Worm (Caenorhabditis elegans): ENCODE measurements around the gene rab-37.
A peak's percentile ranks its signal among the peaks of the same experiment; 100 is the strongest.
"Not testable (repeated sequence)": the region's sequence is repeated elsewhere in the genome, so short reads cannot be mapped to it uniquely, and the experiment has no call there.

Gene rab-37

DNA sequence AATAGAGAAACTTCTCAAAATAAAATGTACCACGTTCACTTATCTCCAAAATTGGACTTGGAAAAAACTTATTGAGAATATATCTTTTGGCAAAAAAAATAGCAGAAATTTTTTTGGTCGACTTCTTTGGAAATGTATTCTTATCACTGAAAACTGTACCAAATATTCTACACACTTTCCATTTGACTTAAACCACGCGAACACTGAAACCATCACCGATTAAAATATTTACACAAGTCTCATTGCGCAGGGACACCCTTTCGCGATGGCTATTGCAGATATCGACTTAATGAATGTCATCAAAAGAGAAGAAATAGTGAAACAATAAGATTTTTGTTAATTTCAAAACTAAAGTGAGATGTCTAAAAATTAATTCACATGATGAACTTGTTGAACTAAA lies 27.2 kb downstream of the rab-37 start (continued):
- TF ChIP-seq gei-17 (GFP tag; optimal IDR thresholded peaks at IDR 0.05): peak; percentile 83
- TF ChIP-seq K11D2.4 (GFP tag; IDR thresholded peaks at IDR 0.05): peak; percentile 72
- TF ChIP-seq F55B11.4 (tag; optimal IDR thresholded peaks at IDR 0.05; ENCODE audit: borderline replicate concordance, insufficient read depth): no peak
- TF ChIP-seq athp-1 (tag; optimal IDR thresholded peaks at IDR 0.05): no peak
- TF ChIP-seq F23B12.7 (tag; optimal IDR thresholded peaks at IDR 0.05; ENCODE audit: insufficient read depth): peak; percentile 66
- TF ChIP-seq lin-54 (GFP tag; optimal IDR thresholded peaks at IDR 0.05): peak; percentile 43
- no peak for TF ChIP-seq F57A8.1 (GFP tag; optimal IDR thresholded peaks at IDR 0.05)
- no peak for TF ChIP-seq Y79H2A.3 (GFP tag; conservative IDR thresholded peaks at IDR 0.05)
- TF ChIP-seq hmg-20 (GFP tag; IDR thresholded peaks at IDR 0.05): peak; percentile 81
- peak; percentile 89 for TF ChIP-seq ZK185.1 (tag; optimal IDR thresholded peaks at IDR 0.05; ENCODE audit: poor library complexity, severe bottlenecking)
- no peak for TF ChIP-seq ztf-28 (GFP tag; IDR thresholded peaks at IDR 0.05)
- TF ChIP-seq lin-35 (GFP tag; optimal IDR thresholded peaks at IDR 0.05): peak in 1 of 3 experiments; percentile 94
- peak; percentile 36 for TF ChIP-seq ceh-27 (GFP tag; optimal IDR thresholded peaks at IDR 0.05)

DNA sequence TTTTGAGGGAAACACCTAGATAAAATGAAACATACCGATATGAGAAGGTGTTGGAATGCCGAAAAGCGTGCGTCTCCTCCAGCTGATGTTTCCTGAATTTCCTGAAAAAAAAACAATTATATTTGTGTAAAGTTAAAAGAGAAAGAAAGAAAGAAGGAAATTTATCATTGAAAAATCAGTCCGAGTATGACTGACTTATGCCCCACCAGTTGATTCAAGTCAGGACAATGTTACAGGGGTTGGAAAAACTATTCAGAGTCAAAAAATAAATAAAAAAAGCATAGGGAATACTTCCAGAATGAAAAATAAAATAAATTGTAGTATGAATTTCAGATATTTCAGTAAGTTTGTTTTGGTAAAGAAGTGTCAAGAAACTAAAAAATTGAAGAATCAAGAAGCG lies 28.3 kb downstream of the rab-37 start, which contains the start of gene F20B6.9:
Gene F20B6.9 (minus strand): TSS at position 101 of the 400 bp plus-strand sequence.
- not testable (repeated sequence) for TF ChIP-seq nhr-80, F57C9.4, pha-4 (tag; optimal IDR thresholded peaks at IDR 0.05)

DNA sequence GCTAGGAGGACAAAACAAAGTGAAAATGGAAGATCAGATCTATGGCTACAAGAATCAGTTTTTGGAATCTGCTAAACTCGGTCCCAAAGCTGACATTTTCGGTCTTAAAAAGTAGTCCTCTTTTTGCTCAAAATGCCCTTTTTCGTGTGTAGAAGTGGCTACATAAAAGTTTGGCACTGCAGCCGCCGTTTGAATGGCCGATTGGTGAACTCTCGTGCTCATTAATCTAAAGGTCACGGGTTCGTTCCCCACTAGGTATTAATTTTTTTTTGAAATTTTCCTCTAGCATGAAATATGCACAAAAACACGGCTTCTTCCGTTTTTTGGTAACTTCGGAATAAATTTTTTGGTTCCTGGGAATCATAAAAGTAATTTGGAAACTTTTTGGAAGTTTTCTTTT lies 30.9 kb downstream of the rab-37 start:
- TF ChIP-seq tbp1 (GFP tag; optimal IDR thresholded peaks at IDR 0.05) (peak; percentile 43), dox-1 (GFP tag; IDR thresholded peaks at IDR 0.05) (peak; percentile 43; the same call in 1 of the 2 replicates), lin-26 (GFP tag; IDR thresholded peaks at IDR 0.05) (0 out of 2 replicates have a peak, but pooled peaks have one; percentile 42), B0261.1 (tag; optimal IDR thresholded peaks at IDR 0.05) (peak; percentile 25), rpc-1 (tag; optimal IDR thresholded peaks at IDR 0.05) (peak; percentile 23), hmg-1.2 (GFP tag; IDR thresholded peaks at IDR 0.05) (0 out of 2 replicates have a peak, but pooled peaks have one; percentile 5)
- TF ChIP-seq rpc-1 (optimal IDR thresholded peaks at IDR 0.05): not testable (repeated sequence)

DNA sequence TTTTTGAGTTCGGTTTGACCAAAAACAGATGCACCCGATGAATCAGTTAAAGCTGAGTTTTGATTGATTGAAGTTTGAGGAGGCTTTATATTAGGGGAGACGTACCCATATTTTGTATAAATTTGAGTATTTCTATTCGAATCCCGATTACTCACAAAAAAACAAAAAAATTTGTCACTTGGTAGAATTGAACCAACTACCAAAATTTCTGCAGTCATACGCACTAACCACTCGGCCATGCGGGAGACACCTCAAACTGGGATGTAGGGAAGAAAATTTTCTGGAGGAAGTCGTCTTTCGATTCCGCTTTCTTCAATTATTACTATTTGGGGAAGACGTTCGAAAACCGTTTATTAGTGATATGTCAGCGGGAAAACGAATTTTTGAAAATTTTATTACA lies 32.8 kb downstream of the rab-37 start:
- TF ChIP-seq lin-26 (GFP tag; IDR thresholded peaks at IDR 0.05) (peak; percentile 57; the same call in 1 of the 2 replicates), B0261.1 (tag; optimal IDR thresholded peaks at IDR 0.05) (peak; percentile 17), D2030.7 (GFP tag; IDR thresholded peaks at IDR 0.05) (0 out of 2 replicates have a peak, but pooled peaks have one; percentile 22), hmg-1.2 (GFP tag; IDR thresholded peaks at IDR 0.05) (peak; percentile 38), dox-1 (GFP tag; IDR thresholded peaks at IDR 0.05) (peak; percentile 43; the same call in 1 of the 2 replicates), madf-6 (GFP tag; IDR thresholded peaks at IDR 0.05) (0 out of 2 replicates have a peak, but pooled peaks have one; percentile 44)

DNA sequence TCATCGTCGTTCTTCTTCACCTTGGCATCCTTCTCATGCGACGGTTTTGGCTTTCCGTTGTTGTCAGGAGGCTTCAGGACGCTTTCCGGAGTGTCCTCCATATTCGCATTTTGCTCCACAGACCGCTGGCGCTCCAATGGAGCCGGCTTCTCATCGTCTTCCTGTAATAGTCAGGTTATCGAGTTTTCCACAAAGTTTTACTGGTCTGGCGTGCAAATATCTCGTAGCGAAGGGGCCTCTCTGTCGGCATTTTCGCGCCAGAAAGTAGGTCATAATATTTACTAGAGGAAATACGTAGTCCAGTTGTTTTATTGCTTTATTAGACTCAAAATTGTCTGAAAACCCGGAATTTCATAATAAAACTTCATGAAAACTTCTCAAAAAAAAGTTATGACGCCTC lies 33.5 kb downstream of the rab-37 start, which contains the start of gene F20B6.6:
Gene F20B6.6 (minus strand): TSS at position 101 of the 400 bp plus-strand sequence.
- TF ChIP-seq K12H6.12 (tag; optimal IDR thresholded peaks at IDR 0.05); attf-6 (GFP tag; IDR thresholded peaks at IDR 0.05); akir-1 (GFP tag; optimal IDR thresholded peaks at IDR 0.05): not testable (repeated sequence)

DNA sequence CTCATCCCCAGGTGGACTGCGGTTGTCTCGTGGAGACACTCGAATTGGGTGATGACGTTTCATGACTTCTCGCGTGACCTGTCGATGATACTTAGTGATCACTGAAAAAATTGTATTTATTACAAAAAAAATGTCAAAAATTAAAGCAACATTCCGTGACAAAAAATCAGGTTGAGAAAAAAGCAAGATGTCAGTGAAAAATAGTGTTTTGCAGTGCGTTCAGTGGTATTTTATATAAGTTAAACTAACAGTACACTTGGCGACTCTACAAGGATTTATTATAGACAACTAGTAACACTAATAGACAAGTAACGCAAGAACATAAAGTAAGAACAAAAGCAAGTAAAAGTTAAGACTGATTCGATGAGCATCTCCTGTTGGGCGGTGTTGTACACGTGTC lies 35.8 kb downstream of the rab-37 start, which contains the start of gene F20B6.5:
Gene F20B6.5 (minus strand): TSS at position 101 of the 400 bp plus-strand sequence.
- not testable (repeated sequence) for TF ChIP-seq hsf-1 (GFP tag; IDR thresholded peaks at IDR 0.05); mcd-1 (GFP tag; IDR thresholded peaks at IDR 0.05); hlh-26 (GFP tag; conservative IDR thresholded peaks at IDR 0.05)
